Worm (Caenorhabditis elegans): ENCODE data around the gene W07G4.2.

W07G4.2 gene

ce11 chrV:13083751-13084672 is 47.6 kb upstream of the W07G4.2 start:
- TF ChIP-seq unc-42 (tag; optimal IDR thresholded peaks at IDR 0.05) (peak; percentile 31), ceh-18 (tag; optimal IDR thresholded peaks at IDR 0.05) (peak; percentile 54), K09A11.1 (tag; optimal IDR thresholded peaks at IDR 0.05; ENCODE audit: insufficient read depth) (no peak)

ce11 chrV:13082442-13083126 is 46.2 kb upstream of the W07G4.2 start, which contains the start of gene C34B4.2:
Gene C34B4.2, plus strand, starts transcription at chrV:13083055.
- TF ChIP-seq lim-6 (tag; optimal IDR thresholded peaks at IDR 0.05): no peak
- TF ChIP-seq ztf-16 (tag; optimal IDR thresholded peaks at IDR 0.05): no peak
- TF ChIP-seq ceh-9 (tag; optimal IDR thresholded peaks at IDR 0.05): no peak
- no peak for TF ChIP-seq hlh-13 (GFP tag; optimal IDR thresholded peaks at IDR 0.05)
- no peak for TF ChIP-seq nfya-1 (tag; optimal IDR thresholded peaks at IDR 0.05)
- TF ChIP-seq ceh-18 (tag; optimal IDR thresholded peaks at IDR 0.05): peak; percentile 94
- TF ChIP-seq eyg-1 (tag; optimal IDR thresholded peaks at IDR 0.05): no peak
- no peak for TF ChIP-seq hlh-8 (tag; optimal IDR thresholded peaks at IDR 0.05)
- peak; percentile 29 for TF ChIP-seq ceh-31 (tag; optimal IDR thresholded peaks at IDR 0.05)
- TF ChIP-seq unc-42 (tag; optimal IDR thresholded peaks at IDR 0.05): peak; percentile 41
- TF ChIP-seq pat-9 (tag; optimal IDR thresholded peaks at IDR 0.05): peak; percentile 0
- no peak for TF ChIP-seq ets-4 (tag; optimal IDR thresholded peaks at IDR 0.05)
- TF ChIP-seq K02D7.2 (tag; optimal IDR thresholded peaks at IDR 0.05): no peak
- peak; percentile 7 for TF ChIP-seq rnt-1 (tag; optimal IDR thresholded peaks at IDR 0.05)
- peak; percentile 57 for TF ChIP-seq ceh-19 (GFP tag; optimal IDR thresholded peaks at IDR 0.05)
- no peak for TF ChIP-seq ttx-3 (tag; optimal IDR thresholded peaks at IDR 0.05)
- TF ChIP-seq hlh-15 (tag; optimal IDR thresholded peaks at IDR 0.05): no peak
- TF ChIP-seq dmd-4 (tag; optimal IDR thresholded peaks at IDR 0.05; ENCODE audit: borderline replicate concordance): no peak
- no peak for TF ChIP-seq T23F11.4 (GFP tag; optimal IDR thresholded peaks at IDR 0.05)
- peak; percentile 35 for TF ChIP-seq ceh-2 (tag; optimal IDR thresholded peaks at IDR 0.05)
- no peak for TF ChIP-seq gmeb-2 (tag; optimal IDR thresholded peaks at IDR 0.05)
- TF ChIP-seq syd-9 (tag; optimal IDR thresholded peaks at IDR 0.05): no peak
- TF ChIP-seq ceh-14 (tag; optimal IDR thresholded peaks at IDR 0.05): no peak
- peak; percentile 11 for TF ChIP-seq elt-2 (tag; optimal IDR thresholded peaks at IDR 0.05)
- no peak for TF ChIP-seq zip-5 (tag; optimal IDR thresholded peaks at IDR 0.05)
- peak; percentile 77 for TF ChIP-seq ceh-34 (tag; optimal IDR thresholded peaks at IDR 0.05)
- no peak for TF ChIP-seq hlh-6 (tag; optimal IDR thresholded peaks at IDR 0.05)
- TF ChIP-seq K09A11.1 (tag; optimal IDR thresholded peaks at IDR 0.05; ENCODE audit: insufficient read depth): no peak
- TF ChIP-seq unc-86 (tag; optimal IDR thresholded peaks at IDR 0.05): no peak
- peak; percentile 45 for TF ChIP-seq tbx-2 (tag; optimal IDR thresholded peaks at IDR 0.05)
- no peak for TF ChIP-seq odd-2 (tag; optimal IDR thresholded peaks at IDR 0.05)
- no peak for TF ChIP-seq ceh-48 (tag; optimal IDR thresholded peaks at IDR 0.05)
- TF ChIP-seq sox-2 (GFP tag; IDR thresholded peaks at IDR 0.05): no peak

ce11 chrV:13081197-13081747 is 44.9 kb upstream of the W07G4.2 start:
- no peak for TF ChIP-seq ceh-24 (tag; optimal IDR thresholded peaks at IDR 0.05)
- no peak for TF ChIP-seq unc-42 (tag; optimal IDR thresholded peaks at IDR 0.05)
- TF ChIP-seq sox-4 (tag; optimal IDR thresholded peaks at IDR 0.05): no peak
- no peak for TF ChIP-seq hlh-8 (tag; optimal IDR thresholded peaks at IDR 0.05)
- no peak for TF ChIP-seq ztf-16 (tag; optimal IDR thresholded peaks at IDR 0.05)
- TF ChIP-seq odd-2 (tag; optimal IDR thresholded peaks at IDR 0.05): no peak
- no peak for TF ChIP-seq C38D4.7 (GFP tag; optimal IDR thresholded peaks at IDR 0.05)
- no peak for TF ChIP-seq unc-86 (tag; optimal IDR thresholded peaks at IDR 0.05)
- TF ChIP-seq Y22D7AL.16 (tag; optimal IDR thresholded peaks at IDR 0.05): no peak
- TF ChIP-seq ceh-45 (GFP tag; IDR thresholded peaks at IDR 0.05): no peak
- TF ChIP-seq mec-3 (tag; optimal IDR thresholded peaks at IDR 0.05; ENCODE audit: borderline replicate concordance): no peak
- no peak for TF ChIP-seq ceh-19 (GFP tag; optimal IDR thresholded peaks at IDR 0.05)
- TF ChIP-seq fkh-6 (tag; optimal IDR thresholded peaks at IDR 0.05): no peak
